Fruit fly (Drosophila melanogaster) whole organism, prepupa: ENCODE results near the gene CG2202.

ENCODE experiments used
- Blimp-1 ChIP-seq: fragments of 200-800 bp; sonication (Bioruptor generic); optimal IDR thresholded peaks from 3 replicates; lab custom pipeline; 2017; ENCODE audit warnings: missing biosample characterization, missing genetic modification characterization, mild to moderate bottlenecking, moderate library complexity, missing genetic modification reagents
- CG11294 ChIP-seq: fragments of 200-800 bp; sonication (Bioruptor generic); IDR thresholded peaks from 2 replicates; pipeline ENCODE4 v1.3.6; 2022; ENCODE audit warnings: missing biosample characterization, missing genetic modification characterization
- CG11762 ChIP-seq: fragments of 200-800 bp; sonication (Bioruptor generic); optimal IDR thresholded peaks from 3 replicates; lab custom pipeline; 2016; ENCODE audit warnings: missing biosample characterization, missing genetic modification characterization; ENCODE audit not compliant: insufficient read depth
- CG15336 ChIP-seq: fragments of 200-800 bp; sonication (Bioruptor generic); IDR thresholded peaks from 2 replicates; pipeline ENCODE4 v1.3.6; 2022; ENCODE audit warnings: missing biosample characterization, missing genetic modification characterization
- CG1621 ChIP-seq: fragments of 200-800 bp; sonication (Bioruptor generic); optimal IDR thresholded peaks from 3 replicates; lab custom pipeline; 2018; ENCODE audit warnings: missing biosample characterization, mild to moderate bottlenecking, missing genetic modification characterization
- CG16779 ChIP-seq: fragments of 200-800 bp; sonication (Bioruptor generic); optimal IDR thresholded peaks from 3 replicates; lab custom pipeline; 2017; ENCODE audit warnings: missing biosample characterization, mild to moderate bottlenecking, missing genetic modification characterization
- CG3032 ChIP-seq: fragments of 200-800 bp; optimal IDR thresholded peaks from 2 replicates; lab custom pipeline; 2019; ENCODE audit warnings: missing biosample characterization, mild to moderate bottlenecking, missing genetic modification characterization, moderate library complexity
- CG31627 ChIP-seq: fragments of 200-800 bp; sonication (Bioruptor generic); optimal IDR thresholded peaks from 3 replicates; lab custom pipeline; 2016; ENCODE audit warnings: missing biosample characterization, missing genetic modification characterization
- CG34406 ChIP-seq: fragments of 200-800 bp; sonication (Bioruptor generic); optimal IDR thresholded peaks from 3 replicates; lab custom pipeline; 2016; ENCODE audit warnings: missing biosample characterization, missing genetic modification characterization
- CG3919 ChIP-seq: fragments of 200-800 bp; sonication (Bioruptor generic); optimal IDR thresholded peaks from 3 replicates; lab custom pipeline; 2016; ENCODE audit warnings: missing biosample characterization, missing genetic modification characterization
- CG4318 ChIP-seq: fragments of 200-800 bp; sonication (Bioruptor generic); optimal IDR thresholded peaks from 3 replicates; lab custom pipeline; 2017; ENCODE audit warnings: missing biosample characterization, mild to moderate bottlenecking, missing genetic modification characterization
- CG6163 ChIP-seq: fragments of 200-800 bp; sonication (Bioruptor generic); IDR thresholded peaks from 3 replicates; pipeline ENCODE4 v1.3.6; 2022; ENCODE audit warnings: missing biosample characterization, missing genetic modification characterization
- CG6276 ChIP-seq: fragments of 200-800 bp; sonication (Bioruptor generic); optimal IDR thresholded peaks from 2 replicates; lab custom pipeline; 2017; ENCODE audit warnings: missing biosample characterization, mild to moderate bottlenecking, missing genetic modification characterization
- CG6792 ChIP-seq: fragments of 200-800 bp; sonication (Bioruptor generic); optimal IDR thresholded peaks from 3 replicates; lab custom pipeline; 2016; ENCODE audit warnings: missing biosample characterization, missing genetic modification characterization
- CG6808 ChIP-seq: fragments of 200-800 bp; sonication (Bioruptor generic); optimal IDR thresholded peaks from 3 replicates; lab custom pipeline; 2017; ENCODE audit warnings: missing biosample characterization, missing genetic modification characterization, mild to moderate bottlenecking, moderate library complexity, missing genetic modification reagents
- CG6854 ChIP-seq: fragments of 200-800 bp; sonication (Bioruptor generic); optimal IDR thresholded peaks from 2 replicates; lab custom pipeline; 2017; ENCODE audit warnings: missing biosample characterization, mild to moderate bottlenecking, missing genetic modification characterization
- CG7368 ChIP-seq: fragments of 200-800 bp; sonication (Bioruptor generic); optimal IDR thresholded peaks from 3 replicates; lab custom pipeline; 2016; ENCODE audit warnings: missing biosample characterization, missing genetic modification characterization
- CG8119 ChIP-seq: fragments of 200-800 bp; sonication (Bioruptor generic); IDR thresholded peaks from 3 replicates; pipeline ENCODE4 v1.3.6; 2022; ENCODE audit warnings: missing biosample characterization, missing genetic modification characterization
- CG8319 ChIP-seq: fragments of 200-800 bp; sonication (Bioruptor generic); optimal IDR thresholded peaks from 3 replicates; lab custom pipeline; 2016; ENCODE audit warnings: missing biosample characterization, missing genetic modification characterization
- CG8632 ChIP-seq: fragments of 200-800 bp; sonication (Bioruptor generic); optimal IDR thresholded peaks from 3 replicates; lab custom pipeline; 2016; ENCODE audit warnings: missing biosample characterization, missing genetic modification characterization
- CG9139 ChIP-seq: fragments of 200-800 bp; sonication (Bioruptor generic); optimal IDR thresholded peaks from 3 replicates; lab custom pipeline; 2017; ENCODE audit warnings: missing biosample characterization, mild to moderate bottlenecking, missing genetic modification characterization
- Eip75B ChIP-seq: fragments of 200-800 bp; sonication (Bioruptor generic); optimal IDR thresholded peaks from 3 replicates; lab custom pipeline; 2016; ENCODE audit warnings: missing biosample characterization, missing genetic modification characterization
- Eip93F ChIP-seq: fragments of 200-800 bp; sonication (Bioruptor generic); optimal IDR thresholded peaks from 2 replicates; lab custom pipeline; 2016; ENCODE audit warnings: missing biosample characterization, mild to moderate bottlenecking, missing genetic modification characterization
- Ets21C ChIP-seq: fragments of 200-800 bp; sonication (Bioruptor generic); optimal IDR thresholded peaks from 3 replicates; lab custom pipeline; 2016; ENCODE audit warnings: missing biosample characterization, missing genetic modification characterization
- Ets96B ChIP-seq: fragments of 200-800 bp; optimal IDR thresholded peaks from 2 replicates; lab custom pipeline; 2019; ENCODE audit warnings: missing biosample characterization, mild to moderate bottlenecking, missing genetic modification characterization, moderate library complexity
- Gug ChIP-seq: fragments of 200-800 bp; sonication (Bioruptor generic); IDR thresholded peaks from 2 replicates; pipeline ENCODE4 v1.3.6; 2022; ENCODE audit warnings: missing biosample characterization, missing genetic modification characterization
- Hr38 ChIP-seq: sonication (Bioruptor generic); optimal IDR thresholded peaks from 2 replicates; lab custom pipeline; 2016; ENCODE audit warnings: missing biosample characterization, missing genetic modification characterization
- Hr4 ChIP-seq: fragments of 200-800 bp; sonication (Bioruptor generic); optimal IDR thresholded peaks from 3 replicates; lab custom pipeline; 2016; ENCODE audit warnings: missing biosample characterization, missing genetic modification characterization
- Met ChIP-seq: fragments of 200-800 bp; sonication (Bioruptor generic); optimal IDR thresholded peaks from 3 replicates; lab custom pipeline; 2016; ENCODE audit warnings: missing biosample characterization, missing genetic modification characterization
- OdsH ChIP-seq: fragments of 200-800 bp; sonication (Bioruptor generic); optimal IDR thresholded peaks from 3 replicates; lab custom pipeline; 2016; ENCODE audit warnings: missing biosample characterization, missing genetic modification characterization
- Smox ChIP-seq: fragments of 200-800 bp; sonication (Bioruptor generic); optimal IDR thresholded peaks from 3 replicates; lab custom pipeline; 2016; ENCODE audit warnings: missing biosample characterization, missing genetic modification characterization
- Sox102F ChIP-seq: fragments of 200-800 bp; sonication (Bioruptor generic); optimal IDR thresholded peaks from 2 replicates; lab custom pipeline; 2016; ENCODE audit warnings: missing biosample characterization, mild to moderate bottlenecking, missing genetic modification characterization
- Sox15 ChIP-seq: fragments of 200-800 bp; sonication (Bioruptor generic); optimal IDR thresholded peaks from 3 replicates; lab custom pipeline; 2016; ENCODE audit warnings: missing biosample characterization, missing genetic modification characterization
- achi ChIP-seq: fragments of 200-800 bp; sonication (Bioruptor generic); optimal IDR thresholded peaks from 3 replicates; lab custom pipeline; 2016; ENCODE audit warnings: missing biosample characterization, missing genetic modification characterization
- cyc ChIP-seq: fragments of 200-800 bp; sonication (Bioruptor generic); optimal IDR thresholded peaks from 3 replicates; lab custom pipeline; 2016; ENCODE audit warnings: missing biosample characterization, missing genetic modification characterization
- eg ChIP-seq: fragments of 200-800 bp; sonication (Bioruptor generic); IDR thresholded peaks from 3 replicates; pipeline ENCODE4 v1.3.6; 2022; ENCODE audit warnings: missing biosample characterization, missing genetic modification characterization
- esn ChIP-seq: fragments of 200-800 bp; sonication (Bioruptor generic); optimal IDR thresholded peaks from 2 replicates; lab custom pipeline; 2016; ENCODE audit warnings: missing biosample characterization, mild to moderate bottlenecking, missing genetic modification characterization, moderate library complexity
- fd59A ChIP-seq: fragments of 200-800 bp; sonication (Bioruptor generic); optimal IDR thresholded peaks from 2 replicates; lab custom pipeline; 2017; ENCODE audit warnings: missing biosample characterization, mild to moderate bottlenecking, missing genetic modification characterization, missing genetic modification reagents
- fd85E ChIP-seq: fragments of 200-800 bp; sonication (Bioruptor generic); optimal IDR thresholded peaks from 3 replicates; lab custom pipeline; 2016; ENCODE audit warnings: missing biosample characterization, missing genetic modification characterization
- fkh ChIP-seq: fragments of 200-800 bp; sonication (Bioruptor generic); optimal IDR thresholded peaks from 3 replicates; lab custom pipeline; 2017; ENCODE audit warnings: missing biosample characterization, mild to moderate bottlenecking, missing genetic modification characterization, moderate library complexity
- lz ChIP-seq: fragments of 200-800 bp; sonication (Bioruptor generic); optimal IDR thresholded peaks from 3 replicates; lab custom pipeline; 2016; ENCODE audit warnings: missing biosample characterization, missing genetic modification characterization
- net ChIP-seq: fragments of 200-800 bp; sonication (Bioruptor generic); optimal IDR thresholded peaks from 3 replicates; lab custom pipeline; 2016; ENCODE audit warnings: missing biosample characterization, missing genetic modification characterization
- pdm3 ChIP-seq: fragments of 200-800 bp; sonication (Bioruptor generic); optimal IDR thresholded peaks from 3 replicates; lab custom pipeline; 2016; ENCODE audit warnings: missing biosample characterization, missing genetic modification characterization
- salr ChIP-seq, 2 experiments: fragments of 200-800 bp; sonication (Bioruptor generic); optimal IDR thresholded peaks; 3 replicates each; lab custom pipeline; 2016 to 2018; ENCODE audit warnings: missing biosample characterization in 2 of 2, missing genetic modification characterization in 2 of 2, mild to moderate bottlenecking in 1 of 2
- spab ChIP-seq: fragments of 200-800 bp; sonication (Bioruptor generic); optimal IDR thresholded peaks from 2 replicates; lab custom pipeline; 2017; ENCODE audit warnings: missing biosample characterization, mild to moderate bottlenecking, missing genetic modification characterization, missing genetic modification reagents
- svp ChIP-seq: fragments of 200-800 bp; sonication (Bioruptor generic); peaks from one replicate; lab custom pipeline; 2016; ENCODE audit warnings: missing biosample characterization, missing genetic modification characterization
- vri ChIP-seq: fragments of 200-800 bp; sonication (Bioruptor generic); optimal IDR thresholded peaks from 3 replicates; lab custom pipeline; 2016; ENCODE audit warnings: missing biosample characterization, mild to moderate bottlenecking, missing genetic modification characterization

Gene CG2202

dm6 chrX:10805651-10806191 is 42.8 kb upstream of the CG2202 start (continued):
- peak; percentile 62 for TF ChIP-seq CG11762 (GFP tag; lab: Kevin White, UChicago)
- TF ChIP-seq CG4318: no peak
- TF ChIP-seq Ets96B (tag; lab: Kevin White, UChicago): peak; percentile 68
- peak; percentile 40 for TF ChIP-seq CG3919 (GFP tag; lab: Kevin White, UChicago)
- peak; percentile 27 for TF ChIP-seq lz (GFP tag; lab: Kevin White, UChicago)
- peak; percentile 92 for TF ChIP-seq CG6163 (GFP tag; lab: Robert Waterston, UW)
- no peak for TF ChIP-seq Ets21C
- TF ChIP-seq fd59A (GFP tag; lab: Kevin White, UChicago): peak; percentile 39
- peak; percentile 39 for TF ChIP-seq CG8319 (GFP tag; lab: Kevin White, UChicago)
- TF ChIP-seq svp (GFP tag; lab: Kevin White, UChicago): peak; percentile 76
- peak; percentile 78 for TF ChIP-seq vri (GFP tag; lab: Kevin White, UChicago)
- TF ChIP-seq Sox102F (GFP tag; lab: Kevin White, UChicago): peak; percentile 75
- peak; percentile 47 for TF ChIP-seq Smox
- peak; percentile 54 for TF ChIP-seq pdm3

- TF ChIP-seq Sox102F (GFP tag; lab: Kevin White, UChicago) (no peak), CG8319 (GFP tag; lab: Kevin White, UChicago) (no peak), CG31627 (GFP tag; lab: Kevin White, UChicago) (peak; percentile 17), CG3919 (GFP tag; lab: Kevin White, UChicago) (peak; percentile 28), pdm3 (no peak), fkh (GFP tag; lab: Kevin White, UChicago) (peak; percentile 34), svp (GFP tag; lab: Kevin White, UChicago) (peak; percentile 69), CG9139 (peak; percentile 23), CG34406 (GFP tag; lab: Kevin White, UChicago) (no peak), CG1621 (peak; percentile 9), CG16779 (tag; lab: Kevin White, UChicago) (peak; percentile 22), spab (GFP tag; lab: Kevin White, UChicago) (no peak), Sox15 (GFP tag; lab: Kevin White, UChicago) (no peak), Smox (peak; percentile 7), vri (GFP tag; lab: Kevin White, UChicago) (no peak), net (GFP tag; lab: Kevin White, UChicago) (no peak), OdsH (GFP tag; lab: Kevin White, UChicago) (no peak), salr (GFP tag; optimal IDR thresholded peaks at IDR 0.05; lab: Kevin White, UChicago) (peak in 1 of 2 experiments; percentile 6), cyc (GFP tag; lab: Kevin White, UChicago) (no peak), CG8632 (GFP tag; lab: Kevin White, UChicago) (no peak), fd85E (GFP tag; lab: Kevin White, UChicago) (no peak), Ets21C (no peak), CG6163 (GFP tag; lab: Robert Waterston, UW) (peak; percentile 59; the same call in 1 of the 3 replicates), lz (GFP tag; lab: Kevin White, UChicago) (no peak), eg (GFP tag; lab: Robert Waterston, UW) (peak; percentile 64; the same call in 2 of the 3 replicates), CG8119 (GFP tag; lab: Robert Waterston, UW) (no peak), CG11762 (GFP tag; lab: Kevin White, UChicago) (no peak), CG4318 (no peak), CG6276 (peak; percentile 27), Eip75B (no peak), Hr38 (no peak), esn (no peak), CG15336 (GFP tag; lab: Robert Waterston, UW) (no peak), Gug (GFP tag; lab: Robert Waterston, UW) (no peak), achi (peak; percentile 20), Eip93F (no peak), CG6792 (GFP tag; lab: Kevin White, UChicago) (no peak), Met (GFP tag; lab: Kevin White, UChicago) (no peak), CG11294 (GFP tag; lab: Robert Waterston, UW) (no peak), CG6808 (no peak), Blimp-1 (GFP tag; lab: Kevin White, UChicago) (no peak), CG3032 (no peak), CG7368 (GFP tag; lab: Kevin White, UChicago) (no peak), Hr4 (GFP tag; lab: Kevin White, UChicago) (no peak), CG6854 (GFP tag; lab: Kevin White, UChicago) (no peak)
Measured at dm6 chrX:10806718-10807412, 41.7 kb upstream of the CG2202 start.
